Worm (Caenorhabditis elegans) whole organism, L3 larva: ENCODE measurements around the gene ZK470.4.

Experiments
- R02D3.7 ChIP-seq: fragments of 150-350 bp; optimal IDR thresholded peaks from 2 replicates; lab custom pipeline; 2014; ENCODE audit warnings: missing biosample characterization, missing genetic modification characterization
- ZK546.5 ChIP-seq: sonication (generic microtip); optimal IDR thresholded peaks from 2 replicates; lab custom pipeline; 2017; ENCODE audit warnings: missing biosample characterization, missing genetic modification characterization
- aly-2 ChIP-seq: fragments of 150-350 bp; optimal IDR thresholded peaks from 2 replicates; lab custom pipeline; 2014; ENCODE audit warnings: missing biosample characterization, missing genetic modification characterization
- ama-1 ChIP-seq: fragments of 150-350 bp; optimal IDR thresholded peaks from 2 replicates; lab custom pipeline; 2018
- ceh-28 ChIP-seq: fragments of 150-350 bp; optimal IDR thresholded peaks from 2 replicates; lab custom pipeline; 2014; ENCODE audit warnings: missing biosample characterization, missing genetic modification reagents, missing genetic modification characterization
- ceh-9 ChIP-seq: sonication (generic microtip); optimal IDR thresholded peaks from 2 replicates; lab custom pipeline; 2018; ENCODE audit warnings: missing biosample characterization, missing genetic modification characterization
- elt-1 ChIP-seq: fragments of 150-350 bp; optimal IDR thresholded peaks from 2 replicates; lab custom pipeline; 2014; ENCODE audit warnings: missing biosample characterization, missing genetic modification characterization
- elt-2 ChIP-seq: sonication (generic microtip); optimal IDR thresholded peaks from 2 replicates; lab custom pipeline; 2016; ENCODE audit warnings: missing genetic modification reagents, mild to moderate bottlenecking, missing genetic modification characterization, missing compliant biosample characterization
- elt-3 ChIP-seq, 3 experiments: fragments of 150-350 bp in 1 of 3; sonication (generic microtip) in 2 of 3; optimal IDR thresholded peaks; 2 replicates in 2 of 3; 4 replicates in 1 of 3; lab custom pipeline; 2014 to 2017; ENCODE audit warnings: missing biosample characterization in 3 of 3, missing genetic modification characterization in 3 of 3
- eor-1 ChIP-seq, 2 experiments: fragments of 150-350 bp; optimal IDR thresholded peaks; 2 replicates each; lab custom pipeline; 2014 to 2018; ENCODE audit warnings: missing biosample characterization in 2 of 2, missing genetic modification characterization in 2 of 2
- fkh-2 ChIP-seq: fragments of 150-350 bp; optimal IDR thresholded peaks from 2 replicates; lab custom pipeline; 2014; ENCODE audit warnings: missing biosample characterization, missing genetic modification reagents, missing genetic modification characterization
- hmg-11 ChIP-seq: sonication (generic microtip); optimal IDR thresholded peaks from 2 replicates; lab custom pipeline; 2016; ENCODE audit warnings: missing genetic modification characterization, missing compliant biosample characterization
- jun-1 ChIP-seq: fragments of 150-350 bp; optimal IDR thresholded peaks from 2 replicates; lab custom pipeline; 2014; ENCODE audit warnings: missing biosample characterization, missing genetic modification reagents, missing genetic modification characterization
- lin-15B ChIP-seq: fragments of 150-350 bp; optimal IDR thresholded peaks from 2 replicates; lab custom pipeline; 2014; ENCODE audit warnings: missing biosample characterization, missing genetic modification characterization
- lin-39 ChIP-seq: fragments of 150-350 bp; optimal IDR thresholded peaks from 2 replicates; lab custom pipeline; 2018; ENCODE audit warnings: missing biosample characterization, missing genetic modification reagents, missing genetic modification characterization
- nfya-1 ChIP-seq: sonication (generic microtip); optimal IDR thresholded peaks from 2 replicates; lab custom pipeline; 2017; ENCODE audit warnings: missing genetic modification characterization, mild to moderate bottlenecking, missing compliant biosample characterization, antibody characterized with exemption, moderate library complexity; ENCODE audit not compliant: insufficient read depth
- nhr-11 ChIP-seq: fragments of 150-350 bp; optimal IDR thresholded peaks from 2 replicates; lab custom pipeline; 2014; ENCODE audit warnings: missing biosample characterization, missing genetic modification characterization
- nhr-12 ChIP-seq: fragments of 150-350 bp; optimal IDR thresholded peaks from 2 replicates; lab custom pipeline; 2014; ENCODE audit warnings: missing biosample characterization, missing genetic modification characterization
- nhr-237 ChIP-seq: fragments of 150-350 bp; optimal IDR thresholded peaks from 2 replicates; lab custom pipeline; 2014; ENCODE audit warnings: missing biosample characterization, missing genetic modification characterization
- nhr-25 ChIP-seq: sonication (generic microtip); optimal IDR thresholded peaks from 2 replicates; lab custom pipeline; 2017; ENCODE audit warnings: missing biosample characterization, missing genetic modification characterization
- nhr-28 ChIP-seq: fragments of 150-350 bp; optimal IDR thresholded peaks from 2 replicates; lab custom pipeline; 2014; ENCODE audit warnings: missing biosample characterization, missing genetic modification characterization
- nhr-43 ChIP-seq: sonication (generic microtip); optimal IDR thresholded peaks from 2 replicates; lab custom pipeline; 2016; ENCODE audit warnings: mild to moderate bottlenecking, missing genetic modification characterization, missing compliant biosample characterization; ENCODE audit not compliant: poor library complexity, severe bottlenecking
- nhr-76 ChIP-seq: fragments of 150-350 bp; sonication (generic microtip); optimal IDR thresholded peaks from 5 replicates; lab custom pipeline; 2014; ENCODE audit warnings: missing biosample characterization, missing genetic modification characterization
- nhr-77 ChIP-seq: fragments of 150-350 bp; optimal IDR thresholded peaks from 2 replicates; lab custom pipeline; 2014; ENCODE audit warnings: missing biosample characterization, missing genetic modification characterization
- pha-4 ChIP-seq: fragments of 150-350 bp; optimal IDR thresholded peaks from 2 replicates; lab custom pipeline; 2014; ENCODE audit warnings: missing biosample characterization, missing genetic modification reagents, missing genetic modification characterization
- sea-2 ChIP-seq: fragments of 150-350 bp; sonication (generic microtip); optimal IDR thresholded peaks from 4 replicates; lab custom pipeline; 2014; ENCODE audit warnings: missing biosample characterization, missing genetic modification reagents, missing genetic modification characterization
- skn-1 ChIP-seq: fragments of 150-350 bp; optimal IDR thresholded peaks from 2 replicates; lab custom pipeline; 2014; ENCODE audit warnings: missing biosample characterization, missing genetic modification characterization
- snpc-4 ChIP-seq: fragments of 150-350 bp; optimal IDR thresholded peaks from 2 replicates; lab custom pipeline; 2014; ENCODE audit warnings: missing biosample characterization, missing genetic modification characterization
- tbx-2 ChIP-seq: sonication (generic microtip); optimal IDR thresholded peaks from 2 replicates; lab custom pipeline; 2016; ENCODE audit warnings: mild to moderate bottlenecking, missing genetic modification characterization, missing compliant biosample characterization
- unc-39 ChIP-seq: sonication (generic microtip); optimal IDR thresholded peaks from 4 replicates; lab custom pipeline; 2017; ENCODE audit warnings: missing biosample characterization, missing genetic modification characterization
- unc-62 ChIP-seq: fragments of 150-350 bp; sonication (generic microtip); optimal IDR thresholded peaks from 4 replicates; lab custom pipeline; 2014; ENCODE audit warnings: missing biosample characterization, missing genetic modification reagents, missing genetic modification characterization
- zag-1 ChIP-seq: fragments of 150-350 bp; optimal IDR thresholded peaks from 2 replicates; lab custom pipeline; 2014; ENCODE audit warnings: missing biosample characterization, missing genetic modification characterization
- ztf-4 ChIP-seq: fragments of 150-350 bp; optimal IDR thresholded peaks from 2 replicates; lab custom pipeline; 2014; ENCODE audit warnings: missing biosample characterization, missing genetic modification characterization

Gene ZK470.4

ce11 chrX:4139593-4140565, at the start of gene ZK470.4:
ZK470.4 (minus strand) TSS chrX:4139767.
- TF ChIP-seq unc-39 (tag; lab: Kevin White, UChicago) (no peak), nfya-1 (tag; lab: Kevin White, UChicago) (peak; percentile 45), fkh-2 (tag; lab: Kevin White, UChicago) (no peak), pha-4 (peak; percentile 58), elt-2 (tag; lab: Kevin White, UChicago) (peak; percentile 33), skn-1 (tag; lab: Kevin White, UChicago) (no peak), ztf-4 (tag; lab: Kevin White, UChicago) (peak; percentile 73), nhr-11 (tag; lab: Kevin White, UChicago) (peak; percentile 43), jun-1 (no peak), nhr-43 (tag; lab: Kevin White, UChicago) (no peak), ama-1 (lab: Kevin White, UChicago) (peak; percentile 65), elt-3 (tag; optimal IDR thresholded peaks at IDR 0.05; lab: Kevin White, UChicago) (peak in 1 of 3 experiments; percentile 11)

DNA sequence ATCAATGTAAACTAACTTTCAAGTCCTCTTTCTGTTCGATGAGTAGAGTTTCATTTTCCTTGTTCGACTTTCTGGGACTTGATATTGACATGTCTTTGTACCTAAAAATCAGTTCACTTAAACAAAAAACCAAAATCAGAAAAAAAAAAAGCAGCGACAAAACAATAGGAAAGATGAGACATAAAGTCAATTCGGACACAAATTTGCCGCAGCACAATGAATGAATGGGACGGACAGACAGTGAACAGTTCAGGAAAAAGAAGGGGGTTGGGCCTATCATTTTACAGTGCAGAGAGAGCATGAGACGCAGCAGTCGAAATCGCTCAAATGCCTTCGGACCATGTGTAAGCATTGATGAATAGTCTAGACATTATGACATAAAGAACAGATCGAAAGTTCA, 47.1 kb upstream of the ZK470.4 start, which contains the start of gene mrp-6:
Gene mrp-6, minus strand, starts transcription at position 101 of the 400 bp plus-strand sequence.
- no peak for TF ChIP-seq zag-1 (tag; lab: Kevin White, UChicago)
- TF ChIP-seq elt-3 (tag; optimal IDR thresholded peaks at IDR 0.05; lab: Kevin White, UChicago), result no peak
- no peak for TF ChIP-seq nhr-76 (tag; lab: Kevin White, UChicago)
- TF ChIP-seq nhr-237 (tag; lab: Kevin White, UChicago), result no peak
- TF ChIP-seq fkh-2 (tag; lab: Kevin White, UChicago), result no peak
- no peak for TF ChIP-seq snpc-4
- no peak for TF ChIP-seq tbx-2 (tag; lab: Kevin White, UChicago)
- TF ChIP-seq ceh-9 (tag; lab: Kevin White, UChicago), result no peak
- TF ChIP-seq nhr-12 (tag; lab: Kevin White, UChicago), result no peak
- TF ChIP-seq elt-2 (tag; lab: Kevin White, UChicago), result no peak
- no peak for TF ChIP-seq lin-39 (tag; lab: Kevin White, UChicago)
- TF ChIP-seq jun-1, result no peak
- no peak for TF ChIP-seq unc-39 (tag; lab: Kevin White, UChicago)
- TF ChIP-seq skn-1 (tag; lab: Kevin White, UChicago), result no peak
- no peak for TF ChIP-seq ztf-4 (tag; lab: Kevin White, UChicago)
- no peak for TF ChIP-seq sea-2 (GFP tag; lab: Kevin White, UChicago)
- TF ChIP-seq, all 47 proteins: peak for 0

DNA sequence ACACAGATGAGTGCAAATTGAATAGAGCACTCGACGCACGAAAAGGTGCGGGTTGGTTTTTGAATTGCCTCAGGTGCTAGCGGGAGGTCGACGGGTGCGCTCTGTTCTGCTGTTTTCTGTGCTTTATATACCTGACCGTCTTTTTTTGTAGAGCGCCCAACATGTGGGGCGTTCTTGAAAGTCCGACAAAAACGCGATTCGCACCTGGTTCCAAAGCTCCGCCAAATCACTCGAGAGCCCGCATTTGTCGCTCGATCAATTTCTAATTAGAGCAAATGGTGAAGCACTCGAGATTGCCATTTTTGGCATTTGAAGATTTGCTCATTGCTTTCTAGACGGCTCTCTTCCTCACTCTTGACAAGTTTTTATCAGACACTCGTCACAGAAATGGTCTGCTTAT, 37.8 kb upstream of the ZK470.4 start, which contains the start of gene ZK470.6:
Gene ZK470.6, minus strand, starts transcription at position 101 of the 400 bp plus-strand sequence.
- no peak for TF ChIP-seq lin-15B
- no peak for TF ChIP-seq aly-2
- TF ChIP-seq nhr-76 (tag; lab: Kevin White, UChicago), result no peak
- no peak for TF ChIP-seq nhr-28 (tag; lab: Kevin White, UChicago)
- TF ChIP-seq ceh-28, result no peak
- TF ChIP-seq elt-3 (tag; optimal IDR thresholded peaks at IDR 0.05; lab: Kevin White, UChicago), result no peak
- no peak for TF ChIP-seq ZK546.5 (tag; lab: Kevin White, UChicago)
- no peak for TF ChIP-seq nhr-25 (tag; lab: Kevin White, UChicago)
- TF ChIP-seq R02D3.7 (tag; lab: Kevin White, UChicago), result no peak
- no peak for TF ChIP-seq ztf-4 (tag; lab: Kevin White, UChicago)
- TF ChIP-seq elt-2 (tag; lab: Kevin White, UChicago), result no peak
- no peak for TF ChIP-seq ceh-9 (tag; lab: Kevin White, UChicago)
- no peak for TF ChIP-seq pha-4
- TF ChIP-seq, all 47 proteins: peak for 0

- TF ChIP-seq elt-1 (tag; lab: Kevin White, UChicago) (no peak), unc-62 (GFP tag; lab: Kevin White, UChicago) (no peak), hmg-11 (no peak), aly-2 (no peak), nhr-12 (tag; lab: Kevin White, UChicago) (no peak), elt-2 (tag; lab: Kevin White, UChicago) (no peak), nhr-28 (tag; lab: Kevin White, UChicago) (no peak), nhr-77 (tag; lab: Kevin White, UChicago) (no peak), snpc-4 (no peak), eor-1 (tag; optimal IDR thresholded peaks at IDR 0.05; lab: Kevin White, UChicago) (no peak)
Observed at ce11 chrX:4167150-4167549, 27.6 kb upstream of the ZK470.4 start, which contains the start of gene ZK470.14. ZK470.14 (plus strand) TSS chrX:4167450.
